Fruit fly (Drosophila melanogaster): ENCODE data around the gene Scp2.

Gene Scp2

DNA sequence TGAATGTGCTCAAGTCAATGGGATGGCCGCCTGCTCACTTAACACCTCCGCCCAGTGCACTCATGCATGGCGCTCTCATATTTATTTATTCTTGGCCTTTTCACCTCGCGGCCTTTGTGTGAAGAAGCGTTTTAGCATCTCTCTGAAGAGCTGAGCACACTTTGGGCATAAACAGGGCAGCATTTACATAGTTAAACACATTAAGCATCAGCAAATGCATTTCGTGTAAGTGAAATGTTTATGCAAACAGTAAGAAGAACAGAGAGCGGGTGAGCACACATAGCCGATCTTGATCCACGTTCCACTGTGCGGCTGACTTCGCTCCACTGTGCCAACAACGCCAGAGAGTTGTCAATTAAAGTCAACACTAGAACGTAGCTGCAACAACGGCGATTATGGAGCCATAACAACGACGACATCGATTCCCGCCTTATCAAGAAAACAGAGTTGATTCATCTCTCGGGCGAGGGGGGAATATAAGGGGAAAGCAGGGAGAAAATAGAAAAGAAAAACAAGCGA is 58.8 kb downstream of the Scp2 start (continued):
- TF ChIP-seq pnt (GFP tag; optimal IDR thresholded peaks at IDR 0.05) (peak; percentile 61), CG1602 (GFP tag; optimal IDR thresholded peaks at IDR 0.05) (peak; percentile 32), caup (GFP tag; optimal IDR thresholded peaks at IDR 0.05; ENCODE audit: severe bottlenecking) (no peak), fd64A (GFP tag; optimal IDR thresholded peaks at IDR 0.05) (peak; percentile 81), sna (GFP tag; IDR thresholded peaks at IDR 0.05; ENCODE audit: partially characterized antibody) (0 out of 2 replicates have a peak, but pooled peaks have one; percentile 26), CG15269 (tag; optimal IDR thresholded peaks at IDR 0.05) (no peak), CG3163 (GFP tag; optimal IDR thresholded peaks at IDR 0.05) (no peak), Oaz (GFP tag; IDR thresholded peaks at IDR 0.05) (no peak), Usf (GFP tag; optimal IDR thresholded peaks at IDR 0.05) (no peak), Lpt (GFP tag; optimal IDR thresholded peaks at IDR 0.05) (no peak), CG4424 (GFP tag; optimal IDR thresholded peaks at IDR 0.05) (peak; percentile 15), CG18764 (GFP tag; optimal IDR thresholded peaks at IDR 0.05) (peak; percentile 85), hb (GFP tag; IDR thresholded peaks at IDR 0.05; ENCODE audit: partially characterized antibody) (no peak), CG42726 (GFP tag; IDR thresholded peaks at IDR 0.05; ENCODE audit: partially characterized antibody) (no peak), CG2202 (tag; optimal IDR thresholded peaks at IDR 0.05) (peak; percentile 79), da (GFP tag; optimal IDR thresholded peaks at IDR 0.05) (no peak), CG14441 (GFP tag; IDR thresholded peaks at IDR 0.05) (0 out of 2 replicates have a peak, but pooled peaks have one; percentile 34), D (optimal IDR thresholded peaks at IDR 0.05) (no peak), D (GFP tag; optimal IDR thresholded peaks at IDR 0.05) (peak; percentile 79), dati (GFP tag; IDR thresholded peaks at IDR 0.05) (no peak), CG15696 (tag; optimal IDR thresholded peaks at IDR 0.05) (peak; percentile 86), tio (GFP tag; optimal IDR thresholded peaks at IDR 0.05) (no peak), CG8290 (GFP tag; optimal IDR thresholded peaks at IDR 0.05) (peak; percentile 63), CG8290 (tag; optimal IDR thresholded peaks at IDR 0.05) (peak in 1 of 2 experiments; percentile 58), fru (optimal IDR thresholded peaks at IDR 0.05) (no peak), Mad (GFP tag; optimal IDR thresholded peaks at IDR 0.05) (peak; percentile 37), ash1 (GFP tag; optimal IDR thresholded peaks at IDR 0.05) (no peak), Scr (GFP tag; IDR thresholded peaks at IDR 0.05; ENCODE audit: partially characterized antibody) (no peak), NK7.1 (GFP tag; optimal IDR thresholded peaks at IDR 0.05) (no peak), CG30403 (GFP tag; optimal IDR thresholded peaks at IDR 0.05) (no peak), CG6765 (GFP tag; optimal IDR thresholded peaks at IDR 0.05) (no peak), aop (GFP tag; IDR thresholded peaks at IDR 0.05) (no peak), run (tag; optimal IDR thresholded peaks at IDR 0.05) (no peak), pros (GFP tag; optimal IDR thresholded peaks at IDR 0.05) (no peak), CG10654 (GFP tag; optimal IDR thresholded peaks at IDR 0.05) (peak; percentile 69), ase (GFP tag; IDR thresholded peaks at IDR 0.05) (peak; percentile 49; the same call in 1 of the 3 replicates), HLH3B (GFP tag; IDR thresholded peaks at IDR 0.05) (no peak), ftz-f1 (GFP tag; optimal IDR thresholded peaks at IDR 0.05) (no peak), her (GFP tag; optimal IDR thresholded peaks at IDR 0.05) (no peak), Mes4 (GFP tag; optimal IDR thresholded peaks at IDR 0.05) (peak; percentile 61), sqz (GFP tag; optimal IDR thresholded peaks at IDR 0.05) (peak; percentile 36), CG3838 (GFP tag; optimal IDR thresholded peaks at IDR 0.05) (no peak), CG10431 (GFP tag; optimal IDR thresholded peaks at IDR 0.05) (peak; percentile 58), vnd (GFP tag; IDR thresholded peaks at IDR 0.05; ENCODE audit: partially characterized antibody) (0 out of 3 replicates have a peak, but pooled peaks have one; percentile 33), Nf-YA (GFP tag; IDR thresholded peaks at IDR 0.05) (peak; percentile 30; the same call in 1 of the 2 replicates), oc (tag; optimal IDR thresholded peaks at IDR 0.05) (no peak), Tbp (GFP tag; optimal IDR thresholded peaks at IDR 0.05) (no peak), disco-r (GFP tag; optimal IDR thresholded peaks at IDR 0.05) (no peak), ac (GFP tag; optimal IDR thresholded peaks at IDR 0.05) (peak; percentile 40), CG16779 (GFP tag; IDR thresholded peaks at IDR 0.05) (no peak), dm (GFP tag; optimal IDR thresholded peaks at IDR 0.05) (peak; percentile 25), Dbx (GFP tag; IDR thresholded peaks at IDR 0.05) (no peak)
